Fruit fly (Drosophila melanogaster) whole organism, embryonic: ENCODE data around the gene CG31468.

Source experiments
- CG10979 ChIP-seq: fragments of 200-800 bp; sonication (Bioruptor generic); optimal IDR thresholded peaks from 2 replicates; lab custom pipeline; 2018; ENCODE audit warnings: missing biosample characterization, mild to moderate bottlenecking, missing genetic modification characterization, moderate library complexity
- CG13424 ChIP-seq: fragments of 200-800 bp; sonication (Bioruptor generic); optimal IDR thresholded peaks from 2 replicates; lab custom pipeline; 2019; ENCODE audit warnings: missing biosample characterization, mild to moderate bottlenecking, missing genetic modification characterization, moderate library complexity
- CG1602 ChIP-seq: fragments of 200-800 bp; sonication (Bioruptor generic); optimal IDR thresholded peaks from 3 replicates; lab custom pipeline; 2016; ENCODE audit warnings: missing biosample characterization, missing genetic modification characterization
- CG2678 ChIP-seq: fragments of 200-800 bp; sonication (Bioruptor generic); optimal IDR thresholded peaks from 3 replicates; lab custom pipeline; 2019; ENCODE audit warnings: missing biosample characterization, mild to moderate bottlenecking, missing genetic modification characterization, moderate library complexity
- CG4328 ChIP-seq: fragments of 200-800 bp; sonication (Bioruptor generic); optimal IDR thresholded peaks from 3 replicates; lab custom pipeline; 2017; ENCODE audit warnings: missing biosample characterization, missing genetic modification reagents, missing genetic modification characterization
- CG43689 ChIP-seq: fragments of 200-800 bp; sonication (Bioruptor generic); IDR thresholded peaks from 2 replicates; pipeline ENCODE4 v1.3.6; 2022; ENCODE audit warnings: missing biosample characterization, missing genetic modification characterization
- CG6791 ChIP-seq: fragments of 200-800 bp; sonication (Bioruptor generic); IDR thresholded peaks from 3 replicates; pipeline ENCODE4 v1.3.6; 2022; ENCODE audit warnings: missing biosample characterization, missing genetic modification characterization; ENCODE audit not compliant: partially characterized antibody
- CG7786 ChIP-seq: fragments of 200-800 bp; sonication (Bioruptor generic); optimal IDR thresholded peaks from 2 replicates; lab custom pipeline; 2016; ENCODE audit warnings: missing biosample characterization, missing genetic modification characterization
- CG7987 ChIP-seq: fragments of 200-800 bp; sonication (Bioruptor generic); optimal IDR thresholded peaks from 2 replicates; lab custom pipeline; 2018; ENCODE audit warnings: missing biosample characterization, mild to moderate bottlenecking, missing genetic modification characterization, moderate library complexity
- CG8089 ChIP-seq: fragments of 200-800 bp; sonication (Bioruptor generic); optimal IDR thresholded peaks from 3 replicates; lab custom pipeline; 2016; ENCODE audit warnings: missing biosample characterization, missing genetic modification characterization
- CG9876 ChIP-seq: fragments of 200-800 bp; sonication (Bioruptor generic); optimal IDR thresholded peaks from 2 replicates; lab custom pipeline; 2016; ENCODE audit warnings: missing biosample characterization, missing genetic modification characterization
- D19B ChIP-seq: fragments of 200-800 bp; sonication (Bioruptor generic); optimal IDR thresholded peaks from 2 replicates; lab custom pipeline; 2017; ENCODE audit warnings: missing biosample characterization, mild to moderate bottlenecking, missing genetic modification characterization
- Dref ChIP-seq: fragments of 200-800 bp; sonication (Bioruptor generic); IDR thresholded peaks from 2 replicates; pipeline ENCODE4 v1.3.6; 2022; ENCODE audit warnings: missing biosample characterization, missing genetic modification characterization
- ERR ChIP-seq: fragments of 200-800 bp; sonication (Bioruptor generic); optimal IDR thresholded peaks from 2 replicates; lab custom pipeline; 2016; ENCODE audit warnings: missing biosample characterization, missing genetic modification characterization
- Ets65A ChIP-seq: fragments of 200-800 bp; sonication (Bioruptor generic); peaks from one replicate; lab custom pipeline; 2016; ENCODE audit warnings: missing biosample characterization, missing genetic modification characterization
- Ets97D ChIP-seq: fragments of 200-800 bp; sonication (Bioruptor generic); optimal IDR thresholded peaks from 3 replicates; lab custom pipeline; 2016; ENCODE audit warnings: missing biosample characterization, missing genetic modification characterization
- Lim3 ChIP-seq: fragments of 200-800 bp; sonication (Bioruptor generic); IDR thresholded peaks from 2 replicates; pipeline ENCODE4 v1.3.6; 2022; ENCODE audit warnings: missing biosample characterization, missing genetic modification characterization
- MESR4 ChIP-seq: fragments of 200-800 bp; sonication (Bioruptor generic); optimal IDR thresholded peaks from 2 replicates; lab custom pipeline; 2018; ENCODE audit warnings: missing biosample characterization, mild to moderate bottlenecking, missing genetic modification characterization, moderate library complexity
- NC2β ChIP-seq: fragments of 200-800 bp; sonication (Bioruptor generic); optimal IDR thresholded peaks from 2 replicates; lab custom pipeline; 2016; ENCODE audit warnings: missing biosample characterization, missing genetic modification characterization
- Nf-YA ChIP-seq: fragments of 200-800 bp; sonication (Bioruptor generic); IDR thresholded peaks from 2 replicates; pipeline ENCODE4 v1.3.6; 2022; ENCODE audit warnings: missing biosample characterization, missing genetic modification characterization
- Nf-YB ChIP-seq: fragments of 200-800 bp; sonication (Bioruptor generic); optimal IDR thresholded peaks from 3 replicates; lab custom pipeline; 2019; ENCODE audit warnings: missing biosample characterization, mild to moderate bottlenecking, missing genetic modification characterization, moderate library complexity
- Nf-YC ChIP-seq: fragments of 200-800 bp; optimal IDR thresholded peaks from 3 replicates; lab custom pipeline; 2019; ENCODE audit warnings: missing biosample characterization, mild to moderate bottlenecking, missing genetic modification characterization, moderate library complexity
- Oaz ChIP-seq: fragments of 200-800 bp; sonication (Bioruptor generic); IDR thresholded peaks from 2 replicates; pipeline ENCODE4 v1.3.6; 2022; ENCODE audit warnings: missing biosample characterization, missing genetic modification characterization
- Pdp1 ChIP-seq, 2 experiments: fragments of 200-800 bp; sonication (Bioruptor generic); optimal IDR thresholded peaks; 3 replicates each; lab custom pipeline; 2016; ENCODE audit warnings: missing biosample characterization in 2 of 2, missing genetic modification characterization in 2 of 2, mild to moderate bottlenecking in 1 of 2, moderate library complexity in 1 of 2
- Ptx1 ChIP-seq: fragments of 200-800 bp; sonication (Bioruptor generic); IDR thresholded peaks from 2 replicates; pipeline ENCODE4 v1.3.6; 2022; ENCODE audit warnings: missing biosample characterization, missing genetic modification characterization
- abd-A ChIP-seq: fragments of 200-800 bp; sonication (Bioruptor generic); optimal IDR thresholded peaks from 3 replicates; lab custom pipeline; 2019; ENCODE audit warnings: missing biosample characterization, mild to moderate bottlenecking, missing genetic modification characterization, moderate library complexity
- ac ChIP-seq: fragments of 200-800 bp; sonication (Bioruptor generic); optimal IDR thresholded peaks from 3 replicates; lab custom pipeline; 2017; ENCODE audit warnings: missing biosample characterization, mild to moderate bottlenecking, missing genetic modification characterization
- aop ChIP-seq: fragments of 200-800 bp; sonication (Bioruptor generic); IDR thresholded peaks from 2 replicates; pipeline ENCODE4 v1.3.6; 2022; ENCODE audit warnings: missing biosample characterization, missing genetic modification characterization
- cad ChIP-seq: fragments of >200 bp; optimal IDR thresholded peaks from 2 replicates; lab custom pipeline; 2017; ENCODE audit warnings: missing biosample characterization, missing genetic modification characterization
- chif ChIP-seq, 2 experiments: fragments of 200-800 bp; sonication (Bioruptor generic); optimal IDR thresholded peaks; 3 replicates each; lab custom pipeline; 2016; ENCODE audit warnings: missing biosample characterization in 2 of 2, missing genetic modification characterization in 2 of 2
- chinmo ChIP-seq: fragments of 200-800 bp; sonication (Bioruptor generic); IDR thresholded peaks from 4 replicates; pipeline ENCODE4 v1.3.6; 2022; ENCODE audit warnings: missing biosample characterization, missing genetic modification characterization; ENCODE audit not compliant: partially characterized antibody
- eve ChIP-seq, 2 experiments: fragments of >200 bp; optimal IDR thresholded peaks; 2 replicates each; lab custom pipeline; 2017; ENCODE audit warnings: missing biosample characterization in 2 of 2, missing genetic modification characterization in 2 of 2
- exex ChIP-seq: fragments of 200-800 bp; sonication (Bioruptor generic); optimal IDR thresholded peaks from 4 replicates; lab custom pipeline; 2018; ENCODE audit warnings: missing biosample characterization, mild to moderate bottlenecking, missing genetic modification characterization, moderate library complexity
- fd3F ChIP-seq: fragments of 200-800 bp; sonication (Bioruptor generic); optimal IDR thresholded peaks from 2 replicates; lab custom pipeline; 2018; ENCODE audit warnings: missing biosample characterization, mild to moderate bottlenecking, missing genetic modification characterization, moderate library complexity
- gsb-n ChIP-seq: fragments of 200-800 bp; sonication (Bioruptor generic); optimal IDR thresholded peaks from 3 replicates; lab custom pipeline; 2018; ENCODE audit warnings: missing biosample characterization, mild to moderate bottlenecking, missing genetic modification characterization
- her ChIP-seq: fragments of 200-800 bp; sonication (Bioruptor generic); optimal IDR thresholded peaks from 2 replicates; lab custom pipeline; 2016; ENCODE audit warnings: missing biosample characterization, missing genetic modification characterization
- jigr1 ChIP-seq: fragments of 200-800 bp; sonication (Bioruptor generic); IDR thresholded peaks from 3 replicates; pipeline ENCODE4 v1.3.6; 2022; ENCODE audit warnings: missing biosample characterization, missing genetic modification characterization
- mam ChIP-seq: fragments of 200-800 bp; sonication (Bioruptor generic); optimal IDR thresholded peaks from 3 replicates; lab custom pipeline; 2016; ENCODE audit warnings: missing biosample characterization, missing genetic modification characterization
- nau ChIP-seq: fragments of 200-800 bp; sonication (Bioruptor generic); optimal IDR thresholded peaks from 3 replicates; lab custom pipeline; 2017; ENCODE audit warnings: missing biosample characterization, mild to moderate bottlenecking, missing genetic modification characterization, missing genetic modification reagents
- sd ChIP-seq: fragments of 200-800 bp; sonication (Bioruptor generic); optimal IDR thresholded peaks from 3 replicates; lab custom pipeline; 2018; ENCODE audit warnings: missing biosample characterization, mild to moderate bottlenecking, missing genetic modification characterization, moderate library complexity
- sens ChIP-seq: fragments of 200-800 bp; sonication (Bioruptor generic); peaks from one replicate; lab custom pipeline; 2016; ENCODE audit warnings: missing biosample characterization, missing genetic modification characterization
- sna ChIP-seq: fragments of 200-800 bp; sonication (Bioruptor generic); IDR thresholded peaks from 2 replicates; pipeline ENCODE4 v1.3.6; 2022; ENCODE audit warnings: missing biosample characterization, missing genetic modification characterization; ENCODE audit not compliant: partially characterized antibody
- so ChIP-seq: fragments of 200-800 bp; sonication (Bioruptor generic); IDR thresholded peaks from 3 replicates; pipeline ENCODE4 v1.3.6; 2022; ENCODE audit warnings: missing biosample characterization, missing genetic modification characterization
- sug ChIP-seq: fragments of 200-800 bp; optimal IDR thresholded peaks from 2 replicates; lab custom pipeline; 2019; ENCODE audit warnings: missing biosample characterization, mild to moderate bottlenecking, missing genetic modification characterization, moderate library complexity
- tin ChIP-seq: fragments of 200-800 bp; sonication (Bioruptor generic); optimal IDR thresholded peaks from 3 replicates; lab custom pipeline; 2016; ENCODE audit warnings: missing biosample characterization, missing genetic modification characterization
- tio ChIP-seq: fragments of 200-800 bp; sonication (Bioruptor generic); optimal IDR thresholded peaks from 2 replicates; lab custom pipeline; 2017; ENCODE audit warnings: missing biosample characterization, missing genetic modification characterization, inconsistent platforms
- tll ChIP-seq, 2 experiments: fragments of 200-800 bp in 1 of 2; fragments of >200 bp in 1 of 2; sonication (Bioruptor generic) in 1 of 2; optimal IDR thresholded peaks; 2 replicates each; lab custom pipeline; 2017 to 2019; ENCODE audit warnings: missing biosample characterization in 2 of 2, missing genetic modification characterization in 2 of 2, mild to moderate bottlenecking in 1 of 2, moderate library complexity in 1 of 2
- z ChIP-seq: fragments of 200-800 bp; sonication (Bioruptor generic); IDR thresholded peaks from 3 replicates; pipeline ENCODE4 v1.3.6; 2022; ENCODE audit warnings: missing biosample characterization, missing genetic modification characterization
- zen2 ChIP-seq: fragments of 200-800 bp; sonication (Bioruptor generic); IDR thresholded peaks from 3 replicates; pipeline ENCODE4 v1.3.6; 2022; ENCODE audit warnings: missing biosample characterization, missing genetic modification characterization; ENCODE audit not compliant: partially characterized antibody

CG31468 gene

dm6 chr3R:23721525-23721924 is 21.4 kb upstream of the CG31468 start, which contains the start of gene CG10232:
TSS of gene CG10232 (minus strand) at chr3R:23721625.
- no peak for TF ChIP-seq CG7786 (GFP tag; lab: Kevin White, UChicago)
- TF ChIP-seq chif (GFP tag; optimal IDR thresholded peaks at IDR 0.05; lab: Kevin White, UChicago), result no peak
- no peak for TF ChIP-seq Dref (GFP tag; lab: Robert Waterston, UW)
- no peak for TF ChIP-seq Ets97D
- TF ChIP-seq CG43689 (GFP tag; lab: Robert Waterston, UW), result no peak
- TF ChIP-seq so (GFP tag; lab: Robert Waterston, UW), result no peak
- TF ChIP-seq CG2678 (tag; lab: Kevin White, UChicago), result no peak
- no peak for TF ChIP-seq Lim3 (GFP tag; lab: Robert Waterston, UW)
- no peak for TF ChIP-seq mam
- no peak for TF ChIP-seq tio (GFP tag; lab: Kevin White, UChicago)
- no peak for TF ChIP-seq eve (GFP tag; optimal IDR thresholded peaks at IDR 0.05; lab: Kevin White, UChicago)
- no peak for TF ChIP-seq jigr1 (GFP tag; lab: Robert Waterston, UW)
- no peak for TF ChIP-seq cad

- no peak for TF ChIP-seq NC2β (GFP tag; lab: Kevin White, UChicago)
- TF ChIP-seq abd-A (tag; lab: Kevin White, UChicago), result peak; percentile 1
- no peak for TF ChIP-seq CG8089 (GFP tag; lab: Kevin White, UChicago)
- TF ChIP-seq Nf-YC (tag; lab: Kevin White, UChicago), result peak; percentile 59
- TF ChIP-seq sd, result peak; percentile 65
- no peak for TF ChIP-seq D19B (GFP tag; lab: Kevin White, UChicago)
- peak; percentile 92 for TF ChIP-seq Ets65A (GFP tag; lab: Kevin White, UChicago)
- peak; percentile 80 for TF ChIP-seq Nf-YB
- 0 out of 4 replicates have a peak, but pooled peaks have one; percentile 15 for TF ChIP-seq chinmo
- peak; percentile 50 for TF ChIP-seq CG4328 (GFP tag; lab: Kevin White, UChicago)
- peak; percentile 92 for TF ChIP-seq z
Observed at dm6 chr3R:23718297-23718941, 18.3 kb upstream of the CG31468 start, which contains the start of gene nau. TSS of gene nau (minus strand) at chr3R:23718357.

dm6 chr3R:23714852-23715251 is 14.7 kb upstream of the CG31468 start:
- TF ChIP-seq her (GFP tag; lab: Kevin White, UChicago) (no peak), nau (GFP tag; lab: Kevin White, UChicago) (no peak), Nf-YA (GFP tag; lab: Robert Waterston, UW) (no peak), sens (GFP tag; lab: Kevin White, UChicago) (no peak), aop (GFP tag; lab: Robert Waterston, UW) (no peak), CG9876 (GFP tag; lab: Kevin White, UChicago) (no peak), Pdp1 (GFP tag; optimal IDR thresholded peaks at IDR 0.05; lab: Kevin White, UChicago) (no peak), CG7987 (GFP tag; lab: Kevin White, UChicago) (no peak), exex (peak; percentile 77), zen2 (GFP tag; lab: Robert Waterston, UW) (no peak), fd3F (GFP tag; lab: Kevin White, UChicago) (no peak), CG1602 (GFP tag; lab: Kevin White, UChicago) (no peak), MESR4 (GFP tag; lab: Kevin White, UChicago) (no peak), tin (GFP tag; lab: Kevin White, UChicago) (no peak), CG13424 (tag; lab: Kevin White, UChicago) (no peak), CG6791 (no peak), gsb-n (tag; lab: Kevin White, UChicago) (no peak), sug (peak; percentile 45), Ptx1 (GFP tag; lab: Robert Waterston, UW) (no peak), ERR (GFP tag; lab: Kevin White, UChicago) (no peak), tll (GFP tag; optimal IDR thresholded peaks at IDR 0.05; lab: Kevin White, UChicago) (no peak), Oaz (no peak), sna (no peak), ac (GFP tag; lab: Kevin White, UChicago) (no peak), CG10979 (no peak)
